Fruit fly (Drosophila melanogaster) whole organism, embryonic: Measurements from ENCODE around the gene Myo10A.

Source experiments
- Atf3 ChIP-seq: fragments of 200-800 bp; sonication (Bioruptor generic); optimal IDR thresholded peaks from 3 replicates; lab custom pipeline; 2016; ENCODE audit warnings: missing biosample characterization, missing genetic modification characterization
- Bdp1 ChIP-seq: fragments of 200-800 bp; sonication (Bioruptor generic); optimal IDR thresholded peaks from 3 replicates; lab custom pipeline; 2016; ENCODE audit warnings: missing biosample characterization, missing genetic modification characterization
- CG10274 ChIP-seq: fragments of 200-800 bp; sonication (Bioruptor generic); optimal IDR thresholded peaks from 3 replicates; lab custom pipeline; 2017; ENCODE audit warnings: missing biosample characterization, mild to moderate bottlenecking, missing genetic modification characterization
- CG10321 ChIP-seq: fragments of 200-800 bp; sonication (Bioruptor generic); IDR thresholded peaks from 2 replicates; pipeline ENCODE4 v1.3.6; 2022; ENCODE audit warnings: missing biosample characterization, missing genetic modification characterization
- CG11085 ChIP-seq: fragments of 200-800 bp; sonication (Bioruptor generic); IDR thresholded peaks from 2 replicates; pipeline ENCODE4 v1.3.6; 2022; ENCODE audit warnings: missing biosample characterization, missing genetic modification characterization
- CG11696 ChIP-seq: fragments of 200-800 bp; sonication (Bioruptor generic); IDR thresholded peaks from 2 replicates; pipeline ENCODE4 v1.3.6; 2022; ENCODE audit warnings: missing biosample characterization, missing genetic modification characterization
- CG12236 ChIP-seq: fragments of 200-800 bp; sonication (Bioruptor generic); optimal IDR thresholded peaks from 2 replicates; lab custom pipeline; 2016; ENCODE audit warnings: missing biosample characterization, missing genetic modification characterization
- CG1647 ChIP-seq: fragments of 200-800 bp; sonication (Bioruptor generic); optimal IDR thresholded peaks from 3 replicates; lab custom pipeline; 2016; ENCODE audit warnings: missing biosample characterization, missing genetic modification characterization
- CG16813 ChIP-seq: fragments of 200-800 bp; sonication (Bioruptor generic); IDR thresholded peaks from 3 replicates; pipeline ENCODE4 v1.3.6; 2022; ENCODE audit warnings: missing biosample characterization, missing genetic modification characterization; ENCODE audit not compliant: partially characterized antibody
- CG2129 ChIP-seq: fragments of 200-800 bp; sonication (Bioruptor generic); IDR thresholded peaks from 2 replicates; pipeline ENCODE4 v1.3.6; 2022; ENCODE audit warnings: missing biosample characterization, missing genetic modification characterization; ENCODE audit not compliant: partially characterized antibody
- CG2678 ChIP-seq: fragments of 200-800 bp; sonication (Bioruptor generic); optimal IDR thresholded peaks from 3 replicates; lab custom pipeline; 2019; ENCODE audit warnings: missing biosample characterization, mild to moderate bottlenecking, missing genetic modification characterization, moderate library complexity
- CG2889 ChIP-seq: fragments of 200-800 bp; sonication (Bioruptor generic); IDR thresholded peaks from 3 replicates; pipeline ENCODE4 v1.3.6; 2022; ENCODE audit warnings: missing biosample characterization, missing genetic modification characterization
- CG30020 ChIP-seq: fragments of 200-800 bp; optimal IDR thresholded peaks from 2 replicates; lab custom pipeline; 2019; ENCODE audit warnings: missing biosample characterization, mild to moderate bottlenecking, missing genetic modification characterization, moderate library complexity
- CG31365 ChIP-seq: fragments of 200-800 bp; sonication (Bioruptor generic); optimal IDR thresholded peaks from 2 replicates; lab custom pipeline; 2018; ENCODE audit warnings: missing biosample characterization, mild to moderate bottlenecking, missing genetic modification characterization
- CG3281 ChIP-seq: fragments of 200-800 bp; sonication (Bioruptor generic); optimal IDR thresholded peaks from 3 replicates; lab custom pipeline; 2017; ENCODE audit warnings: missing biosample characterization, mild to moderate bottlenecking, missing genetic modification characterization
- CG4820 ChIP-seq: fragments of 200-800 bp; sonication (Bioruptor generic); optimal IDR thresholded peaks from 3 replicates; lab custom pipeline; 2016; ENCODE audit warnings: missing biosample characterization, missing genetic modification characterization
- CG6813 ChIP-seq: fragments of 200-800 bp; sonication (Bioruptor generic); optimal IDR thresholded peaks from 2 replicates; lab custom pipeline; 2017; ENCODE audit warnings: missing biosample characterization, missing genetic modification characterization, mild to moderate bottlenecking, moderate library complexity, missing genetic modification reagents
- CG8089 ChIP-seq: fragments of 200-800 bp; sonication (Bioruptor generic); optimal IDR thresholded peaks from 3 replicates; lab custom pipeline; 2016; ENCODE audit warnings: missing biosample characterization, missing genetic modification characterization
- CG8359 ChIP-seq: fragments of 200-800 bp; sonication (Bioruptor generic); optimal IDR thresholded peaks from 2 replicates; lab custom pipeline; 2017; ENCODE audit warnings: missing biosample characterization, mild to moderate bottlenecking, missing genetic modification characterization, borderline replicate concordance
- D ChIP-seq, 2 experiments: fragments of 200-800 bp in 1 of 2; fragments of >200 bp in 1 of 2; sonication (Bioruptor generic) in 1 of 2; optimal IDR thresholded peaks; 2 replicates in 1 of 2; 3 replicates in 1 of 2; lab custom pipeline; 2017; ENCODE audit warnings: mild to moderate bottlenecking in 1 of 2, missing biosample characterization in 1 of 2, missing genetic modification characterization in 1 of 2, missing genetic modification reagents in 1 of 2
- Dbx ChIP-seq: fragments of 200-800 bp; sonication (Bioruptor generic); IDR thresholded peaks from 3 replicates; pipeline ENCODE4 v1.3.6; 2022; ENCODE audit warnings: missing biosample characterization, missing genetic modification characterization
- HLH54F ChIP-seq: fragments of 200-800 bp; sonication (Bioruptor generic); optimal IDR thresholded peaks from 3 replicates; lab custom pipeline; 2016; ENCODE audit warnings: missing biosample characterization, missing genetic modification characterization
- Hey ChIP-seq: fragments of 200-800 bp; sonication (Bioruptor generic); optimal IDR thresholded peaks from 3 replicates; lab custom pipeline; 2018; ENCODE audit warnings: missing biosample characterization, mild to moderate bottlenecking, missing genetic modification characterization
- Jarid2 ChIP-seq: fragments of 200-800 bp; sonication (Bioruptor generic); optimal IDR thresholded peaks from 3 replicates; lab custom pipeline; 2017; ENCODE audit warnings: mild to moderate bottlenecking, missing biosample characterization, missing genetic modification reagents, missing genetic modification characterization
- MESR4 ChIP-seq: fragments of 200-800 bp; sonication (Bioruptor generic); optimal IDR thresholded peaks from 2 replicates; lab custom pipeline; 2018; ENCODE audit warnings: missing biosample characterization, mild to moderate bottlenecking, missing genetic modification characterization, moderate library complexity
- Mes4 ChIP-seq: fragments of 200-800 bp; sonication (Bioruptor generic); optimal IDR thresholded peaks from 2 replicates; lab custom pipeline; 2016; ENCODE audit warnings: missing biosample characterization, missing genetic modification characterization
- NC2α ChIP-seq: fragments of 200-800 bp; sonication (Bioruptor generic); optimal IDR thresholded peaks from 2 replicates; lab custom pipeline; 2016; ENCODE audit warnings: missing biosample characterization, missing genetic modification characterization
- NC2β ChIP-seq: fragments of 200-800 bp; sonication (Bioruptor generic); optimal IDR thresholded peaks from 2 replicates; lab custom pipeline; 2016; ENCODE audit warnings: missing biosample characterization, missing genetic modification characterization
- NFAT ChIP-seq: fragments of 200-800 bp; sonication (Bioruptor generic); IDR thresholded peaks from 2 replicates; pipeline ENCODE4 v1.3.6; 2022; ENCODE audit warnings: missing biosample characterization, missing genetic modification characterization
- NK7.1 ChIP-seq: fragments of 200-800 bp; sonication (Bioruptor generic); optimal IDR thresholded peaks from 3 replicates; lab custom pipeline; 2016; ENCODE audit warnings: missing biosample characterization, missing genetic modification characterization
- Nf-YA ChIP-seq: fragments of 200-800 bp; sonication (Bioruptor generic); IDR thresholded peaks from 2 replicates; pipeline ENCODE4 v1.3.6; 2022; ENCODE audit warnings: missing biosample characterization, missing genetic modification characterization
- Poxn ChIP-seq: fragments of 200-800 bp; sonication (Bioruptor generic); IDR thresholded peaks from 2 replicates; pipeline ENCODE4 v1.3.6; 2022; ENCODE audit warnings: missing biosample characterization, missing genetic modification characterization
- Ptx1 ChIP-seq: fragments of 200-800 bp; sonication (Bioruptor generic); IDR thresholded peaks from 2 replicates; pipeline ENCODE4 v1.3.6; 2022; ENCODE audit warnings: missing biosample characterization, missing genetic modification characterization
- YL-1 ChIP-seq: fragments of 200-800 bp; sonication (Bioruptor generic); optimal IDR thresholded peaks from 3 replicates; lab custom pipeline; 2017; ENCODE audit warnings: missing biosample characterization, mild to moderate bottlenecking, missing genetic modification characterization
- bigmax ChIP-seq: fragments of 200-800 bp; sonication (Bioruptor generic); optimal IDR thresholded peaks from 2 replicates; lab custom pipeline; 2018; ENCODE audit warnings: missing biosample characterization, mild to moderate bottlenecking, missing genetic modification characterization
- cas ChIP-seq: fragments of 200-800 bp; sonication (Bioruptor generic); IDR thresholded peaks from 2 replicates; pipeline ENCODE4 v1.3.6; 2022; ENCODE audit warnings: missing biosample characterization, missing genetic modification characterization
- crc ChIP-seq: fragments of 200-800 bp; sonication (Bioruptor generic); optimal IDR thresholded peaks from 2 replicates; lab custom pipeline; 2016; ENCODE audit warnings: missing biosample characterization, missing genetic modification characterization
- crp ChIP-seq, 2 experiments: fragments of 200-800 bp; sonication (Bioruptor generic); optimal IDR thresholded peaks; 2 replicates in 1 of 2; 3 replicates in 1 of 2; lab custom pipeline; 2017; ENCODE audit warnings: missing biosample characterization in 2 of 2, missing genetic modification characterization in 2 of 2, mild to moderate bottlenecking in 1 of 2, moderate library complexity in 1 of 2
- ems ChIP-seq: fragments of 200-800 bp; sonication (Bioruptor generic); optimal IDR thresholded peaks from 3 replicates; lab custom pipeline; 2016; ENCODE audit warnings: missing biosample characterization, missing genetic modification characterization
- exex ChIP-seq: fragments of 200-800 bp; sonication (Bioruptor generic); optimal IDR thresholded peaks from 4 replicates; lab custom pipeline; 2018; ENCODE audit warnings: missing biosample characterization, mild to moderate bottlenecking, missing genetic modification characterization, moderate library complexity
- eyg ChIP-seq: fragments of 200-800 bp; sonication (Bioruptor generic); optimal IDR thresholded peaks from 3 replicates; lab custom pipeline; 2016; ENCODE audit warnings: missing biosample characterization, missing genetic modification characterization
- fru ChIP-seq: fragments of >200 bp; optimal IDR thresholded peaks from 2 replicates; lab custom pipeline; 2017
- grau ChIP-seq: fragments of 200-800 bp; optimal IDR thresholded peaks from 3 replicates; lab custom pipeline; 2019; ENCODE audit warnings: missing biosample characterization, mild to moderate bottlenecking, missing genetic modification characterization, moderate library complexity
- grn ChIP-seq: fragments of 200-800 bp; sonication (Bioruptor generic); optimal IDR thresholded peaks from 3 replicates; lab custom pipeline; 2017; ENCODE audit warnings: missing biosample characterization, missing genetic modification characterization
- salm ChIP-seq: fragments of 200-800 bp; sonication (Bioruptor generic); optimal IDR thresholded peaks from 2 replicates; lab custom pipeline; 2018; ENCODE audit warnings: missing biosample characterization, mild to moderate bottlenecking, missing genetic modification characterization
- slbo ChIP-seq: fragments of 200-800 bp; sonication (Bioruptor generic); IDR thresholded peaks from 2 replicates; pipeline ENCODE4 v1.3.6; 2022; ENCODE audit warnings: missing biosample characterization, missing genetic modification characterization
- stc ChIP-seq: fragments of 200-800 bp; sonication (Bioruptor generic); IDR thresholded peaks from 2 replicates; pipeline ENCODE4 v1.3.6; 2022; ENCODE audit warnings: missing biosample characterization, missing genetic modification characterization
- tap ChIP-seq: fragments of 200-800 bp; optimal IDR thresholded peaks from 3 replicates; lab custom pipeline; 2019; ENCODE audit warnings: missing biosample characterization, mild to moderate bottlenecking, missing genetic modification characterization, moderate library complexity
- unpg ChIP-seq: fragments of 200-800 bp; sonication (Bioruptor generic); optimal IDR thresholded peaks from 3 replicates; lab custom pipeline; 2018; ENCODE audit warnings: missing biosample characterization, mild to moderate bottlenecking, missing genetic modification characterization, moderate library complexity
- wek ChIP-seq: fragments of 200-800 bp; sonication (Bioruptor generic); optimal IDR thresholded peaks from 3 replicates; lab custom pipeline; 2018; ENCODE audit warnings: missing biosample characterization, mild to moderate bottlenecking, missing genetic modification characterization, moderate library complexity
- zen ChIP-seq: fragments of 200-800 bp; sonication (Bioruptor generic); optimal IDR thresholded peaks from 3 replicates; lab custom pipeline; 2018; ENCODE audit warnings: missing biosample characterization, mild to moderate bottlenecking, missing genetic modification characterization, moderate library complexity

The Myo10A gene

DNA sequence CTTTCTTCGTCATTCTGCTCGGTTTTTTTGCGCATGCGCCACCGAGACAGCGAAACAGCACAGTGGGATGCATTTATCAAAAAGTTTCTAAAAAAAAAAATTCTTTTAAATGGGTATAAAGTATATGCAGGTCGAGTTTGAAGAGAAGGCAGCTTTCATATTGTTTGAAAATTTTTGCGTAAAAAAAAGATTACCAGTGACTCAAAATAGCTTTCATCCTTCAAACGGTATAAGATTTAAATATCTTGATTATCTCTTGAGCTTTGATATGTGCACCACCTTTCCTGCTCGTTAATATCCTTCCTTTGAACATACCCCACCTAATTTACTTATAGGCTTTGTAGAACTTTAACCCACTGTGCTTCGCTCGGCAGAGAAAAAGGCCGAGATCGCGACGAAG is 25.6 kb upstream of the Myo10A start (continued):
- TF ChIP-seq MESR4 (GFP tag; lab: Kevin White, UChicago): no peak
- TF ChIP-seq exex: no peak
- peak; percentile 56 for TF ChIP-seq CG8089 (GFP tag; lab: Kevin White, UChicago)
- no peak for TF ChIP-seq YL-1 (GFP tag; lab: Kevin White, UChicago)
- TF ChIP-seq NK7.1 (GFP tag; lab: Kevin White, UChicago): peak; percentile 4
- peak; percentile 30; the same call in 1 of the 2 replicates for TF ChIP-seq Nf-YA
- TF ChIP-seq Bdp1 (GFP tag; lab: Kevin White, UChicago): peak; percentile 21
- peak; percentile 81 for TF ChIP-seq CG2678 (tag; lab: Kevin White, UChicago)
- 0 out of 2 replicates have a peak, but pooled peaks have one; percentile 28 for TF ChIP-seq CG11696 (GFP tag; lab: Robert Waterston, UW)
- peak; percentile 69 for TF ChIP-seq NC2β
- peak; percentile 61 for TF ChIP-seq Ptx1 (GFP tag; lab: Robert Waterston, UW)
- TF ChIP-seq CG12236: peak; percentile 29
- TF ChIP-seq CG10321 (GFP tag; lab: Robert Waterston, UW): no peak
- no peak for TF ChIP-seq NFAT
- TF ChIP-seq CG4820: peak; percentile 66
- TF ChIP-seq salm: no peak
- TF ChIP-seq Mes4: peak; percentile 61
- no peak for TF ChIP-seq CG2129 (GFP tag; lab: Robert Waterston, UW)
- TF ChIP-seq tap (tag; lab: Kevin White, UChicago): no peak
- TF ChIP-seq Poxn: no peak
- no peak for TF ChIP-seq CG31365 (tag; lab: Kevin White, UChicago)
- no peak for TF ChIP-seq CG11085 (GFP tag; lab: Robert Waterston, UW)
- TF ChIP-seq Dbx (GFP tag; lab: Robert Waterston, UW): no peak
- TF ChIP-seq crp (GFP tag; optimal IDR thresholded peaks at IDR 0.05; lab: Kevin White, UChicago): peak in 1 of 2 experiments; percentile 4
- peak; percentile 62 for TF ChIP-seq unpg (GFP tag; lab: Kevin White, UChicago)
- TF ChIP-seq NC2α (GFP tag; lab: Kevin White, UChicago): peak; percentile 24
- peak; percentile 45 for TF ChIP-seq CG8359
- TF ChIP-seq zen (tag; lab: Kevin White, UChicago): peak; percentile 60
- TF ChIP-seq D (optimal IDR thresholded peaks at IDR 0.05; lab: Kevin White, UChicago): no peak
- TF ChIP-seq D (GFP tag; optimal IDR thresholded peaks at IDR 0.05; lab: Kevin White, UChicago): peak; percentile 75
- peak; percentile 53 for TF ChIP-seq ems (GFP tag; lab: Kevin White, UChicago)
- TF ChIP-seq eyg: no peak
- no peak for TF ChIP-seq grn (GFP tag; lab: Kevin White, UChicago)
- TF ChIP-seq CG16813 (GFP tag; lab: Robert Waterston, UW): no peak
- peak; percentile 38 for TF ChIP-seq CG3281 (GFP tag; lab: Kevin White, UChicago)
- peak; percentile 28 for TF ChIP-seq CG10274 (GFP tag; lab: Kevin White, UChicago)
- TF ChIP-seq grau (tag; lab: Kevin White, UChicago): peak; percentile 70
- TF ChIP-seq wek (GFP tag; lab: Kevin White, UChicago): no peak
- no peak for TF ChIP-seq cas (GFP tag; lab: Robert Waterston, UW)
- TF ChIP-seq Jarid2 (GFP tag; lab: Kevin White, UChicago): peak; percentile 35
- peak; percentile 37 for TF ChIP-seq CG6813
- TF ChIP-seq CG1647 (GFP tag; lab: Kevin White, UChicago): peak; percentile 56
- TF ChIP-seq stc (GFP tag; lab: Robert Waterston, UW): peak; percentile 16; the same call in 1 of the 2 replicates
- no peak for TF ChIP-seq Hey (tag; lab: Kevin White, UChicago)
- TF ChIP-seq bigmax (GFP tag; lab: Kevin White, UChicago): no peak
- TF ChIP-seq slbo (GFP tag; lab: Robert Waterston, UW): no peak; the same call in 1 of the 2 replicates
- no peak for TF ChIP-seq crc (GFP tag; lab: Kevin White, UChicago)
- TF ChIP-seq CG2889 (GFP tag; lab: Robert Waterston, UW): no peak
- no peak for TF ChIP-seq fru (lab: Kevin White, UChicago)
- TF ChIP-seq HLH54F (GFP tag; lab: Kevin White, UChicago): peak; percentile 29
- no peak for TF ChIP-seq CG30020 (tag; lab: Kevin White, UChicago)
- TF ChIP-seq Atf3 (GFP tag; lab: Kevin White, UChicago): peak; percentile 6
